Worm (Caenorhabditis elegans) whole organism, L1 larva: ENCODE measurements around the gene C05D9.4.
A peak's percentile ranks its signal among the peaks of the same experiment; 100 is the strongest.

ENCODE experiments used
- C04F5.9 ChIP-seq: sonication (generic microtip); optimal IDR thresholded peaks from 2 replicates; lab custom pipeline; 2016; ENCODE audit warnings: missing genetic modification characterization, missing compliant biosample characterization
- F16B12.6 ChIP-seq: fragments of 150-350 bp; optimal IDR thresholded peaks from 2 replicates; lab custom pipeline; 2014; ENCODE audit warnings: missing biosample characterization, missing genetic modification characterization
- aha-1 ChIP-seq: fragments of 150-350 bp; optimal IDR thresholded peaks from 2 replicates; lab custom pipeline; 2014; ENCODE audit warnings: missing biosample characterization, missing genetic modification characterization
- ama-1 ChIP-seq: fragments of 150-350 bp; optimal IDR thresholded peaks from 2 replicates; lab custom pipeline; 2014
- blmp-1 ChIP-seq: fragments of 150-350 bp; optimal IDR thresholded peaks from 2 replicates; lab custom pipeline; 2014; ENCODE audit warnings: missing biosample characterization, missing genetic modification characterization
- ceh-63 ChIP-seq: fragments of 200-800 bp; sonication (Bioruptor generic); optimal IDR thresholded peaks from 2 replicates; lab custom pipeline; 2018; ENCODE audit warnings: mild to moderate bottlenecking, missing genetic modification characterization, missing compliant biosample characterization
- ceh-82 ChIP-seq, 3 experiments: fragments of 150-350 bp in 1 of 3; sonication (generic microtip) in 2 of 3; optimal IDR thresholded peaks; 2 replicates each; lab custom pipeline; 2014 to 2017; ENCODE audit warnings: missing biosample characterization in 3 of 3, missing genetic modification characterization in 3 of 3
- ceh-90 ChIP-seq: sonication (generic microtip); optimal IDR thresholded peaks from 2 replicates; lab custom pipeline; 2016; ENCODE audit warnings: missing genetic modification characterization, missing compliant biosample characterization
- dpl-1 ChIP-seq, 3 experiments: fragments of 150-350 bp in 2 of 3; sonication (generic microtip) in 1 of 3; optimal IDR thresholded peaks; 2 replicates each; lab custom pipeline; 2014 to 2017; ENCODE audit warnings: missing biosample characterization in 3 of 3, missing genetic modification characterization in 3 of 3, missing genetic modification reagents in 3 of 3
- dsc-1 ChIP-seq: sonication (generic microtip); optimal IDR thresholded peaks from 2 replicates; lab custom pipeline; 2016; ENCODE audit warnings: mild to moderate bottlenecking, missing genetic modification characterization, missing compliant biosample characterization
- efl-1 ChIP-seq, 4 experiments: fragments of 150-350 bp; optimal IDR thresholded peaks in 3 of 4; peaks in 1 of 4; 1 replicate in 1 of 4; 2 replicates in 3 of 4; lab custom pipeline; 2014; ENCODE audit warnings: missing biosample characterization in 2 of 4, missing genetic modification characterization in 2 of 4, missing genetic modification reagents in 2 of 4
- efl-3 ChIP-seq: fragments of 200-800 bp; sonication (Bioruptor generic); optimal IDR thresholded peaks from 2 replicates; lab custom pipeline; 2018; ENCODE audit warnings: mild to moderate bottlenecking, missing genetic modification characterization, missing compliant biosample characterization
- egl-13 ChIP-seq: sonication (generic microtip); optimal IDR thresholded peaks from 2 replicates; lab custom pipeline; 2016; ENCODE audit warnings: missing genotype, missing genetic modification reagents, missing genetic modification characterization, missing compliant biosample characterization
- egl-27 ChIP-seq, 2 experiments: fragments of 150-350 bp in 1 of 2; sonication (generic microtip); optimal IDR thresholded peaks; 3 replicates each; lab custom pipeline; 2017 to 2018; ENCODE audit warnings: missing biosample characterization in 2 of 2, missing genetic modification characterization in 2 of 2, missing genetic modification reagents in 2 of 2
- elt-2 ChIP-seq: sonication (generic microtip); optimal IDR thresholded peaks from 2 replicates; lab custom pipeline; 2016; ENCODE audit warnings: missing genetic modification characterization, mild to moderate bottlenecking, inconsistent platforms, missing compliant biosample characterization, missing genetic modification reagents
- ets-5 ChIP-seq: fragments of 200-800 bp; sonication (Bioruptor generic); IDR thresholded peaks from 2 replicates; pipeline ENCODE4 v1.3.6; 2022; ENCODE audit warnings: missing genetic modification characterization, missing compliant biosample characterization
- fkh-10 ChIP-seq: sonication (generic microtip); optimal IDR thresholded peaks from 2 replicates; lab custom pipeline; 2017; ENCODE audit warnings: missing biosample characterization, missing genetic modification reagents, missing genetic modification characterization
- fkh-4 ChIP-seq: sonication (generic microtip); optimal IDR thresholded peaks from 2 replicates; lab custom pipeline; 2016; ENCODE audit warnings: missing compliant biosample characterization, missing genetic modification characterization, borderline replicate concordance
- grh-1 ChIP-seq: fragments of 200-800 bp; sonication (Bioruptor generic); IDR thresholded peaks from 2 replicates; pipeline ENCODE4 v1.3.6; 2022; ENCODE audit warnings: missing genetic modification reagents, missing genetic modification characterization, missing compliant biosample characterization
- hlh-17 ChIP-seq: fragments of 200-800 bp; sonication (Bioruptor generic); optimal IDR thresholded peaks from 2 replicates; lab custom pipeline; 2018; ENCODE audit warnings: missing genetic modification characterization, mild to moderate bottlenecking, missing compliant biosample characterization, moderate library complexity, borderline replicate concordance
- hlh-4 ChIP-seq: sonication (generic microtip); optimal IDR thresholded peaks from 2 replicates; lab custom pipeline; 2016; ENCODE audit warnings: mild to moderate bottlenecking, missing genetic modification characterization, missing compliant biosample characterization
- irx-1 ChIP-seq: sonication (generic microtip); optimal IDR thresholded peaks from 2 replicates; lab custom pipeline; 2016; ENCODE audit warnings: missing genetic modification characterization, missing compliant biosample characterization
- isw-1 ChIP-seq: fragments of 200-800 bp; sonication (Bioruptor generic); IDR thresholded peaks from 2 replicates; pipeline ENCODE4 v1.3.6; 2022; ENCODE audit warnings: missing genetic modification characterization, missing compliant biosample characterization
- lin-13 ChIP-seq: fragments of 150-350 bp; optimal IDR thresholded peaks from 2 replicates; lab custom pipeline; 2014; ENCODE audit warnings: missing biosample characterization, missing genetic modification reagents, missing genetic modification characterization
- lin-14 ChIP-seq: fragments of 200-800 bp; sonication (Bioruptor generic); optimal IDR thresholded peaks from 2 replicates; lab custom pipeline; 2018; ENCODE audit warnings: mild to moderate bottlenecking, missing genetic modification characterization, moderate library complexity, missing compliant biosample characterization
- lin-15B ChIP-seq: fragments of 150-350 bp; sonication (generic microtip); optimal IDR thresholded peaks from 3 replicates; lab custom pipeline; 2014; ENCODE audit warnings: missing biosample characterization, missing genetic modification characterization
- lin-35 ChIP-seq, 2 experiments: fragments of 150-350 bp; optimal IDR thresholded peaks; 2 replicates each; lab custom pipeline; 2014; ENCODE audit warnings: missing biosample characterization in 2 of 2, missing genetic modification characterization in 2 of 2, missing genetic modification reagents in 2 of 2
- lir-3 ChIP-seq: sonication (generic microtip); optimal IDR thresholded peaks from 2 replicates; lab custom pipeline; 2016; ENCODE audit warnings: mild to moderate bottlenecking, missing genetic modification characterization, moderate library complexity, missing compliant biosample characterization; ENCODE audit not compliant: poor library complexity
- lsy-2 ChIP-seq, 2 experiments: fragments of 150-350 bp; optimal IDR thresholded peaks; 2 replicates each; lab custom pipeline; 2014; ENCODE audit warnings: missing biosample characterization in 2 of 2, missing genetic modification characterization in 2 of 2
- mdl-1 ChIP-seq, 2 experiments: fragments of 150-350 bp; optimal IDR thresholded peaks; 2 replicates each; lab custom pipeline; 2014 to 2017; ENCODE audit warnings: missing biosample characterization in 2 of 2, missing genetic modification characterization in 2 of 2, inconsistent platforms in 1 of 2
- mef-2 ChIP-seq: fragments of 150-350 bp; optimal IDR thresholded peaks from 2 replicates; lab custom pipeline; 2014; ENCODE audit warnings: missing biosample characterization, missing genetic modification characterization
- nhr-12 ChIP-seq: sonication (generic microtip); optimal IDR thresholded peaks from 2 replicates; lab custom pipeline; 2017; ENCODE audit warnings: missing biosample characterization, missing genetic modification characterization
- nhr-19 ChIP-seq: fragments of 200-800 bp; sonication (Bioruptor generic); conservative IDR thresholded peaks from 2 replicates; pipeline ENCODE4 v1.3.6; 2022; ENCODE audit warnings: missing genetic modification characterization, missing compliant biosample characterization
- nhr-20 ChIP-seq: sonication (generic microtip); optimal IDR thresholded peaks from 2 replicates; lab custom pipeline; 2016; ENCODE audit warnings: mild to moderate bottlenecking, missing genetic modification characterization, missing compliant biosample characterization
- nhr-237 ChIP-seq: fragments of 150-350 bp; optimal IDR thresholded peaks from 2 replicates; lab custom pipeline; 2014; ENCODE audit warnings: missing biosample characterization, missing genetic modification characterization
- nhr-71 ChIP-seq: sonication (generic microtip); optimal IDR thresholded peaks from 2 replicates; lab custom pipeline; 2016; ENCODE audit warnings: mild to moderate bottlenecking, missing genetic modification characterization, moderate library complexity, missing compliant biosample characterization
- nhr-76 ChIP-seq: sonication (generic microtip); optimal IDR thresholded peaks from 2 replicates; lab custom pipeline; 2017; ENCODE audit warnings: missing biosample characterization, missing genetic modification characterization
- nhr-77 ChIP-seq: fragments of 150-350 bp; optimal IDR thresholded peaks from 2 replicates; lab custom pipeline; 2014; ENCODE audit warnings: missing biosample characterization, missing genetic modification characterization
- nhr-84 ChIP-seq: sonication (generic microtip); optimal IDR thresholded peaks from 2 replicates; lab custom pipeline; 2017; ENCODE audit warnings: missing biosample characterization, missing genetic modification characterization
- nhr-85 ChIP-seq: sonication (generic microtip); peaks from one replicate; lab custom pipeline; 2016; ENCODE audit warnings: missing genetic modification characterization, inconsistent platforms, missing compliant biosample characterization
- nhr-90 ChIP-seq: sonication (generic microtip); optimal IDR thresholded peaks from 2 replicates; lab custom pipeline; 2016; ENCODE audit warnings: mild to moderate bottlenecking, missing genetic modification characterization, missing compliant biosample characterization; ENCODE audit not compliant: poor library complexity
- pqm-1 ChIP-seq: sonication (generic microtip); optimal IDR thresholded peaks from 3 replicates; lab custom pipeline; 2017; ENCODE audit warnings: missing biosample characterization, missing genetic modification characterization
- rnt-1 ChIP-seq: sonication (generic microtip); optimal IDR thresholded peaks from 2 replicates; lab custom pipeline; 2016; ENCODE audit warnings: mild to moderate bottlenecking, missing genetic modification characterization, moderate library complexity, missing compliant biosample characterization
- snpc-4 ChIP-seq: fragments of 150-350 bp; optimal IDR thresholded peaks from 2 replicates; lab custom pipeline; 2014; ENCODE audit warnings: missing biosample characterization, missing genetic modification characterization
- snu-23 ChIP-seq: sonication (generic microtip); optimal IDR thresholded peaks from 2 replicates; lab custom pipeline; 2016; ENCODE audit warnings: missing genetic modification characterization, missing compliant biosample characterization
- sptf-1 ChIP-seq: fragments of 150-350 bp; optimal IDR thresholded peaks from 2 replicates; lab custom pipeline; 2014; ENCODE audit warnings: missing biosample characterization, missing genetic modification characterization
- tbx-2 ChIP-seq: sonication (generic microtip); optimal IDR thresholded peaks from 2 replicates; lab custom pipeline; 2016; ENCODE audit warnings: missing genetic modification characterization, missing compliant biosample characterization
- unc-30 ChIP-seq: sonication (generic microtip); optimal IDR thresholded peaks from 2 replicates; lab custom pipeline; 2017; ENCODE audit warnings: missing biosample characterization, missing genetic modification characterization
- unc-98 ChIP-seq: fragments of 200-800 bp; sonication (Bioruptor generic); IDR thresholded peaks from 2 replicates; pipeline ENCODE4 v1.3.6; 2022; ENCODE audit warnings: missing genetic modification characterization, missing compliant biosample characterization
- xbp-1 ChIP-seq: sonication (generic microtip); optimal IDR thresholded peaks from 2 replicates; lab custom pipeline; 2016; ENCODE audit warnings: missing genetic modification characterization, missing compliant biosample characterization
- ztf-11 ChIP-seq, 2 experiments: sonication (generic microtip); optimal IDR thresholded peaks; 2 replicates each; lab custom pipeline; 2016 to 2017; ENCODE audit warnings: missing genetic modification characterization in 2 of 2, missing biosample characterization in 1 of 2, missing compliant biosample characterization in 1 of 2
- ztf-4 ChIP-seq: fragments of 150-350 bp; optimal IDR thresholded peaks from 2 replicates; lab custom pipeline; 2014; ENCODE audit warnings: missing biosample characterization, missing genetic modification characterization

Gene C05D9.4

ce11 chrX:1122198-1122597 is 14.3 kb downstream of the C05D9.4 start (continued):
- TF ChIP-seq unc-98 (GFP tag; lab: Robert Waterston, UW) (no peak), F16B12.6 (tag; lab: Kevin White, UChicago) (no peak), elt-2 (tag; lab: Kevin White, UChicago) (no peak), hlh-17 (GFP tag; lab: Kevin White, UChicago) (no peak), sptf-1 (tag; lab: Kevin White, UChicago) (no peak), hlh-4 (tag; lab: Kevin White, UChicago) (no peak), egl-27 (tag; optimal IDR thresholded peaks at IDR 0.05; lab: Kevin White, UChicago) (no peak), grh-1 (no peak), dsc-1 (tag; lab: Kevin White, UChicago) (no peak), ceh-82 (tag; optimal IDR thresholded peaks at IDR 0.05; lab: Kevin White, UChicago) (peak in 1 of 3 experiments; percentile 41), fkh-4 (no peak), lin-35 (GFP tag; optimal IDR thresholded peaks at IDR 0.05; lab: Kevin White, UChicago) (peak in 1 of 2 experiments; percentile 41), ztf-4 (no peak), nhr-19 (no peak), nhr-237 (no peak), mdl-1 (tag; optimal IDR thresholded peaks at IDR 0.05; lab: Kevin White, UChicago) (no peak), dpl-1 (GFP tag; optimal IDR thresholded peaks at IDR 0.05; lab: Kevin White, UChicago) (peak in 1 of 3 experiments; percentile 25), pqm-1 (tag; lab: Kevin White, UChicago) (no peak), ets-5 (GFP tag; lab: Robert Waterston, UW) (no peak), snpc-4 (no peak), nhr-90 (tag; lab: Kevin White, UChicago) (no peak), irx-1 (tag; lab: Kevin White, UChicago) (no peak), ceh-63 (GFP tag; lab: Kevin White, UChicago) (no peak), mef-2 (tag; lab: Kevin White, UChicago) (no peak), efl-3 (GFP tag; lab: Kevin White, UChicago) (no peak), xbp-1 (no peak), C04F5.9 (tag; lab: Kevin White, UChicago) (no peak), unc-30 (tag; lab: Kevin White, UChicago) (no peak), lsy-2 (tag; optimal IDR thresholded peaks at IDR 0.05; lab: Kevin White, UChicago) (peak in 1 of 2 experiments; percentile 64), egl-13 (tag; lab: Kevin White, UChicago) (no peak), fkh-10 (no peak), blmp-1 (peak; percentile 55), isw-1 (GFP tag; lab: Robert Waterston, UW) (no peak), aha-1 (tag; lab: Kevin White, UChicago) (no peak), lir-3 (peak; percentile 30), nhr-84 (tag; lab: Kevin White, UChicago) (no peak), efl-1 (optimal IDR thresholded peaks at IDR 0.05; lab: Kevin White, UChicago) (no peak), efl-1 (GFP tag; optimal IDR thresholded peaks at IDR 0.05 in 1 of 2; lab: Kevin White, UChicago) (no peak), tbx-2 (tag; lab: Kevin White, UChicago) (no peak), ama-1 (lab: Kevin White, UChicago) (no peak)
- TF ChIP-seq, all 84 proteins: peak for 19

ce11 chrX:1123471-1123870 is 15.6 kb downstream of the C05D9.4 start:
- TF ChIP-seq snu-23 (GFP tag; lab: Kevin White, UChicago) (peak; percentile 41), nhr-76 (tag; lab: Kevin White, UChicago) (no peak), nhr-12 (tag; lab: Kevin White, UChicago) (no peak), rnt-1 (tag; lab: Kevin White, UChicago) (no peak), ceh-90 (tag; lab: Kevin White, UChicago) (no peak), lin-35 (GFP tag; optimal IDR thresholded peaks at IDR 0.05; lab: Kevin White, UChicago) (peak in 1 of 2 experiments; percentile 17), ztf-11 (tag; optimal IDR thresholded peaks at IDR 0.05; lab: Kevin White, UChicago) (no peak), lin-13 (no peak), F16B12.6 (tag; lab: Kevin White, UChicago) (no peak), ets-5 (GFP tag; lab: Robert Waterston, UW) (no peak), hlh-4 (tag; lab: Kevin White, UChicago) (no peak), ama-1 (lab: Kevin White, UChicago) (no peak), nhr-71 (peak; percentile 9), efl-3 (GFP tag; lab: Kevin White, UChicago) (no peak), mdl-1 (tag; optimal IDR thresholded peaks at IDR 0.05; lab: Kevin White, UChicago) (no peak), nhr-77 (tag; lab: Kevin White, UChicago) (no peak), blmp-1 (peak; percentile 58), lin-15B (tag; lab: Kevin White, UChicago) (no peak), lsy-2 (tag; optimal IDR thresholded peaks at IDR 0.05; lab: Kevin White, UChicago) (no peak), nhr-20 (tag; lab: Kevin White, UChicago) (no peak), lin-14 (peak; percentile 36), nhr-85 (tag; lab: Kevin White, UChicago) (peak; percentile 76)
